Worm (Caenorhabditis elegans) whole organism, late embryonic: Measurements from ENCODE around the gene tomm-22.
A peak's percentile ranks its signal among the peaks of the same experiment; 100 is the strongest.

ENCODE experiments used
- C08G9.2 ChIP-seq: sonication (generic microtip); optimal IDR thresholded peaks from 2 replicates; lab custom pipeline; 2016; ENCODE audit warnings: mild to moderate bottlenecking, missing genetic modification characterization, moderate library complexity, missing compliant biosample characterization
- T23F11.4 ChIP-seq: fragments of 200-800 bp; sonication (Bioruptor generic); optimal IDR thresholded peaks from 2 replicates; lab custom pipeline; 2018; ENCODE audit warnings: mild to moderate bottlenecking, missing genetic modification characterization, missing compliant biosample characterization
- Y22D7AL.16 ChIP-seq: sonication (generic microtip); optimal IDR thresholded peaks from 2 replicates; lab custom pipeline; 2016; ENCODE audit warnings: missing genetic modification characterization, missing compliant biosample characterization
- ceh-14 ChIP-seq: sonication (generic microtip); optimal IDR thresholded peaks from 2 replicates; lab custom pipeline; 2016; ENCODE audit warnings: missing genotype, missing genetic modification characterization, missing compliant biosample characterization
- ceh-2 ChIP-seq: sonication (generic microtip); optimal IDR thresholded peaks from 2 replicates; lab custom pipeline; 2016; ENCODE audit warnings: missing genotype, missing genetic modification characterization, missing compliant biosample characterization
- ceh-24 ChIP-seq: sonication (generic microtip); optimal IDR thresholded peaks from 2 replicates; lab custom pipeline; 2016; ENCODE audit warnings: mild to moderate bottlenecking, missing genetic modification characterization, missing compliant biosample characterization
- ceh-31 ChIP-seq: sonication (generic microtip); optimal IDR thresholded peaks from 2 replicates; lab custom pipeline; 2016; ENCODE audit warnings: missing genetic modification characterization, missing compliant biosample characterization
- ceh-34 ChIP-seq: sonication (generic microtip); optimal IDR thresholded peaks from 2 replicates; lab custom pipeline; 2016; ENCODE audit warnings: mild to moderate bottlenecking, missing genetic modification characterization, missing compliant biosample characterization
- ceh-45 ChIP-seq: fragments of 200-800 bp; sonication (Bioruptor generic); IDR thresholded peaks from 2 replicates; pipeline ENCODE4 v1.3.6; 2022; ENCODE audit warnings: missing genetic modification reagents, missing genetic modification characterization, missing compliant biosample characterization
- ceh-6 ChIP-seq: fragments of 200-800 bp; sonication (Bioruptor generic); optimal IDR thresholded peaks from 2 replicates; lab custom pipeline; 2018; ENCODE audit warnings: mild to moderate bottlenecking, missing genetic modification characterization, missing compliant biosample characterization
- ceh-9 ChIP-seq: sonication (generic microtip); optimal IDR thresholded peaks from 2 replicates; lab custom pipeline; 2016; ENCODE audit warnings: mild to moderate bottlenecking, missing genetic modification characterization, inconsistent platforms, missing compliant biosample characterization
- che-1 ChIP-seq: sonication (generic microtip); optimal IDR thresholded peaks from 2 replicates; lab custom pipeline; 2016; ENCODE audit warnings: mild to moderate bottlenecking, missing genetic modification characterization, missing compliant biosample characterization
- dmd-4 ChIP-seq: sonication (generic microtip); optimal IDR thresholded peaks from 2 replicates; lab custom pipeline; 2016; ENCODE audit warnings: borderline replicate concordance, missing genetic modification characterization, missing compliant biosample characterization
- elt-2 ChIP-seq: sonication (generic microtip); optimal IDR thresholded peaks from 2 replicates; lab custom pipeline; 2016; ENCODE audit warnings: missing genetic modification reagents, missing genetic modification characterization, missing compliant biosample characterization
- ets-4 ChIP-seq: sonication (generic microtip); optimal IDR thresholded peaks from 2 replicates; lab custom pipeline; 2016; ENCODE audit warnings: missing genetic modification characterization, missing compliant biosample characterization
- fax-1 ChIP-seq: sonication (generic microtip); optimal IDR thresholded peaks from 2 replicates; lab custom pipeline; 2016; ENCODE audit warnings: missing genotype, missing genetic modification characterization, missing compliant biosample characterization
- fkh-10 ChIP-seq: fragments of 150-350 bp; optimal IDR thresholded peaks from 2 replicates; lab custom pipeline; 2014; ENCODE audit warnings: missing biosample characterization, missing genetic modification reagents, missing genetic modification characterization
- hlh-13 ChIP-seq: fragments of 200-800 bp; sonication (Bioruptor generic); optimal IDR thresholded peaks from 2 replicates; lab custom pipeline; 2018; ENCODE audit warnings: mild to moderate bottlenecking, missing genetic modification characterization, missing compliant biosample characterization
- hlh-6 ChIP-seq: sonication (generic microtip); optimal IDR thresholded peaks from 2 replicates; lab custom pipeline; 2016; ENCODE audit warnings: missing genotype, missing genetic modification characterization, missing compliant biosample characterization
- hlh-8 ChIP-seq: sonication (generic microtip); optimal IDR thresholded peaks from 2 replicates; lab custom pipeline; 2016; ENCODE audit warnings: missing genotype, missing genetic modification characterization, missing compliant biosample characterization
- lin-11 ChIP-seq: fragments of 200-800 bp; sonication (Bioruptor generic); optimal IDR thresholded peaks from 2 replicates; lab custom pipeline; 2018; ENCODE audit warnings: mild to moderate bottlenecking, missing genetic modification characterization, missing compliant biosample characterization
- madf-2 ChIP-seq: sonication (generic microtip); optimal IDR thresholded peaks from 2 replicates; lab custom pipeline; 2017; ENCODE audit warnings: missing genetic modification characterization, missing compliant biosample characterization
- mec-3 ChIP-seq: sonication (generic microtip); optimal IDR thresholded peaks from 2 replicates; lab custom pipeline; 2016; ENCODE audit warnings: borderline replicate concordance, missing genetic modification characterization, missing compliant biosample characterization
- nfya-1 ChIP-seq: sonication (generic microtip); optimal IDR thresholded peaks from 2 replicates; lab custom pipeline; 2017; ENCODE audit warnings: missing genetic modification characterization, mild to moderate bottlenecking, missing compliant biosample characterization, antibody characterized with exemption, moderate library complexity
- nhr-11 ChIP-seq: fragments of 150-350 bp; optimal IDR thresholded peaks from 2 replicates; lab custom pipeline; 2014; ENCODE audit warnings: missing biosample characterization, missing genetic modification characterization
- npax-4 ChIP-seq: sonication (generic microtip); optimal IDR thresholded peaks from 2 replicates; lab custom pipeline; 2016; ENCODE audit warnings: missing genetic modification characterization, missing compliant biosample characterization
- pag-3 ChIP-seq: sonication (generic microtip); optimal IDR thresholded peaks from 2 replicates; lab custom pipeline; 2016; ENCODE audit warnings: missing compliant biosample characterization, missing genetic modification characterization, borderline replicate concordance
- pat-9 ChIP-seq: fragments of 200-800 bp; sonication (Bioruptor generic); optimal IDR thresholded peaks from 2 replicates; lab custom pipeline; 2018; ENCODE audit warnings: mild to moderate bottlenecking, missing genetic modification characterization, moderate library complexity, missing compliant biosample characterization
- pax-1 ChIP-seq: fragments of 150-350 bp; optimal IDR thresholded peaks from 2 replicates; lab custom pipeline; 2014; ENCODE audit warnings: missing biosample characterization, missing genetic modification characterization
- pha-4 ChIP-seq: fragments of 150-350 bp; optimal IDR thresholded peaks from 2 replicates; lab custom pipeline; 2018; ENCODE audit warnings: missing biosample characterization, missing genetic modification reagents, missing genetic modification characterization
- pros-1 ChIP-seq: fragments of 150-350 bp; optimal IDR thresholded peaks from 2 replicates; lab custom pipeline; 2014; ENCODE audit warnings: missing biosample characterization, missing genetic modification reagents, missing genetic modification characterization
- ref-2 ChIP-seq: sonication (generic microtip); optimal IDR thresholded peaks from 2 replicates; lab custom pipeline; 2016; ENCODE audit warnings: missing genetic modification characterization, missing compliant biosample characterization
- sdc-2 ChIP-seq: sonication (generic microtip); optimal IDR thresholded peaks from 2 replicates; lab custom pipeline; 2016; ENCODE audit warnings: missing genotype, missing genetic modification characterization, missing compliant biosample characterization
- sox-4 ChIP-seq: sonication (generic microtip); optimal IDR thresholded peaks from 2 replicates; lab custom pipeline; 2017; ENCODE audit warnings: mild to moderate bottlenecking, missing genetic modification characterization, inconsistent platforms, missing compliant biosample characterization
- syd-9 ChIP-seq: sonication (generic microtip); optimal IDR thresholded peaks from 2 replicates; lab custom pipeline; 2016; ENCODE audit warnings: mild to moderate bottlenecking, missing genetic modification characterization, moderate library complexity, missing compliant biosample characterization
- tbx-2 ChIP-seq: sonication (generic microtip); optimal IDR thresholded peaks from 2 replicates; lab custom pipeline; 2016; ENCODE audit warnings: missing genetic modification characterization, missing compliant biosample characterization
- tbx-7 ChIP-seq: sonication (generic microtip); optimal IDR thresholded peaks from 2 replicates; lab custom pipeline; 2016; ENCODE audit warnings: missing genotype, missing genetic modification characterization, missing compliant biosample characterization
- unc-3 ChIP-seq, 2 experiments: fragments of 200-800 bp in 1 of 2; sonication (Bioruptor generic) in 1 of 2; sonication (generic microtip) in 1 of 2; conservative IDR thresholded peaks in 1 of 2; optimal IDR thresholded peaks in 1 of 2; 2 replicates each; pipeline versions ENCODE4 v1.3.6 to Lab custom; 2016 to 2022; ENCODE audit warnings: missing compliant biosample characterization in 2 of 2, missing genetic modification characterization in 2 of 2, missing genetic modification reagents in 1 of 2
- unc-42 ChIP-seq: sonication (generic microtip); optimal IDR thresholded peaks from 2 replicates; lab custom pipeline; 2016; ENCODE audit warnings: missing genotype, missing genetic modification characterization, missing compliant biosample characterization
- unc-86 ChIP-seq: sonication (generic microtip); optimal IDR thresholded peaks from 2 replicates; lab custom pipeline; 2016; ENCODE audit warnings: missing genetic modification characterization, missing compliant biosample characterization
- zip-5 ChIP-seq: sonication (generic microtip); optimal IDR thresholded peaks from 2 replicates; lab custom pipeline; 2016; ENCODE audit warnings: missing genetic modification characterization, missing compliant biosample characterization
- ztf-16 ChIP-seq: sonication (generic microtip); optimal IDR thresholded peaks from 2 replicates; lab custom pipeline; 2017; ENCODE audit warnings: missing genetic modification characterization, missing compliant biosample characterization

The tomm-22 gene

DNA sequence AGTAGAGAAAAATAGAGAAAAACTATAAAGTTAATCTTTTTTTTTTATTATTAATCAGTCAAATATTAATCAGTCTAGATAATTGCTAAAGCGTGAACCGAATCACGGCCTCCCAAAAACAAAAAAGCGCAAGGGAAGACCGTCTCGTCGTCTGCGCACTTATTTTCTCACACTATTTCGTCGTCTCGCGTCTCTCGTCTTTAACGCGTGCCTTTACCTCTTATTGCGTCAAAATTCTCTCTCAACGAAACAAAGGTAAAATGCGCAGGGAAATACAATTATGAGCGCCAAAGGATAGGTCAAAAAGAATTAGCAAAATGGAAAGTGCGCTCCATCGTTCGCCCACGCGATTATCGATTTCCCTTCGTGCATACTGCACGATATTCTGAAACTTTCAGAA lies 35.8 kb upstream of the tomm-22 start:
- TF ChIP-seq pag-3 (tag; lab: Kevin White, UChicago) (no peak), Y22D7AL.16 (tag; lab: Kevin White, UChicago) (no peak), hlh-13 (no peak), ceh-31 (tag; lab: Kevin White, UChicago) (peak; percentile 25), pat-9 (no peak), sdc-2 (tag; lab: Kevin White, UChicago) (no peak), pax-1 (tag; lab: Kevin White, UChicago) (peak; percentile 22), hlh-8 (no peak), nfya-1 (tag; lab: Kevin White, UChicago) (peak; percentile 36), unc-42 (tag; lab: Kevin White, UChicago) (peak; percentile 46), elt-2 (tag; lab: Kevin White, UChicago) (peak; percentile 5)

ce11 chrII:502638-503037 lies 32.4 kb upstream of the tomm-22 start:
- TF ChIP-seq unc-3 (GFP tag; conservative IDR thresholded peaks at IDR 0.05; lab: Robert Waterston, UW) (no peak), unc-3 (tag; optimal IDR thresholded peaks at IDR 0.05; lab: Kevin White, UChicago) (no peak), pros-1 (tag; lab: Kevin White, UChicago) (no peak), ceh-6 (GFP tag; lab: Kevin White, UChicago) (no peak), ets-4 (tag; lab: Kevin White, UChicago) (no peak), fax-1 (no peak), syd-9 (no peak), pha-4 (tag; lab: Kevin White, UChicago) (no peak), sdc-2 (tag; lab: Kevin White, UChicago) (no peak), T23F11.4 (no peak), madf-2 (tag; lab: Kevin White, UChicago) (no peak), tbx-7 (no peak), mec-3 (tag; lab: Kevin White, UChicago) (no peak)

DNA sequence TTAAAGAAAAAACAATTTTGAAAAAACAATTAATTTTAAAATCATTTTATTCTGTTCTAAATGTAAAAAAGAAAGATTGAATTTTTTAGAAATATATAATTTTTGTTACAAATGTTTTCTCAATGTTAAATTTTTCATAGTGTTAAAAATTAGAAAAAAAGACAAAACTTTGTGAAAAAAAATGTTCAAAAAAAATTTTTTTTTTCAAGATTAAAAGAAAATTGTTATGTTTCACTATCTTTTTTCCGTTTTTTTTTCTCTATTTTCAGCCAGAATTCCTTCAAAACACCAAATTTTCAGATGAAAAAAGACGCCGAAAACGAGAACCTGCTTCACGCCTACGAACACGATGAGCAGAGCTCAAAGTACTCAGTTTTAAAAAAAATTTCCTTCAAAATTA lies 24.8 kb upstream of the tomm-22 start, which contains the start of gene sms-5:
sms-5 (plus strand) TSS at position 301 of the 400 bp plus-strand sequence.
- TF ChIP-seq ztf-16 (tag; lab: Kevin White, UChicago) = no peak
- TF ChIP-seq dmd-4 (tag; lab: Kevin White, UChicago) = no peak
- TF ChIP-seq unc-42 (tag; lab: Kevin White, UChicago) = no peak
- no peak for TF ChIP-seq ceh-6 (GFP tag; lab: Kevin White, UChicago)
- TF ChIP-seq npax-4 (tag; lab: Kevin White, UChicago) = no peak
- TF ChIP-seq unc-86 = no peak
- no peak for TF ChIP-seq ceh-45 (GFP tag; lab: Robert Waterston, UW)
- no peak for TF ChIP-seq pros-1 (tag; lab: Kevin White, UChicago)
- no peak for TF ChIP-seq hlh-6 (tag; lab: Kevin White, UChicago)
- no peak for TF ChIP-seq nfya-1 (tag; lab: Kevin White, UChicago)
- TF ChIP-seq pat-9 = no peak
- TF ChIP-seq lin-11 = no peak
- no peak for TF ChIP-seq C08G9.2 (tag; lab: Kevin White, UChicago)
- TF ChIP-seq pha-4 (tag; lab: Kevin White, UChicago) = no peak
- TF ChIP-seq nhr-11 (tag; lab: Kevin White, UChicago) = no peak
- TF ChIP-seq ceh-9 (tag; lab: Kevin White, UChicago) = no peak
- TF ChIP-seq ceh-31 (tag; lab: Kevin White, UChicago) = no peak
- TF ChIP-seq sox-4 (tag; lab: Kevin White, UChicago) = no peak

- TF ChIP-seq ceh-14 (tag; lab: Kevin White, UChicago) = peak; percentile 31
- no peak for TF ChIP-seq pros-1 (tag; lab: Kevin White, UChicago)
- TF ChIP-seq tbx-2 (tag; lab: Kevin White, UChicago) = peak; percentile 38
- TF ChIP-seq zip-5 (tag; lab: Kevin White, UChicago) = peak; percentile 40
- no peak for TF ChIP-seq ceh-34
- peak; percentile 99 for TF ChIP-seq unc-42 (tag; lab: Kevin White, UChicago)
- peak; percentile 36 for TF ChIP-seq C08G9.2 (tag; lab: Kevin White, UChicago)
- TF ChIP-seq ceh-31 (tag; lab: Kevin White, UChicago) = peak; percentile 77
- no peak for TF ChIP-seq fkh-10
- TF ChIP-seq ets-4 (tag; lab: Kevin White, UChicago) = peak; percentile 63
- TF ChIP-seq syd-9 = no peak
- no peak for TF ChIP-seq dmd-4 (tag; lab: Kevin White, UChicago)
- peak; percentile 40 for TF ChIP-seq tbx-7
- TF ChIP-seq elt-2 (tag; lab: Kevin White, UChicago) = no peak
- TF ChIP-seq ceh-2 (tag; lab: Kevin White, UChicago) = peak; percentile 66
- no peak for TF ChIP-seq ceh-6 (GFP tag; lab: Kevin White, UChicago)
- TF ChIP-seq lin-11 = no peak
- no peak for TF ChIP-seq mec-3 (tag; lab: Kevin White, UChicago)
- peak; percentile 33 for TF ChIP-seq pax-1 (tag; lab: Kevin White, UChicago)
- peak; percentile 57 for TF ChIP-seq hlh-8
- TF ChIP-seq che-1 (tag; lab: Kevin White, UChicago) = no peak
- no peak for TF ChIP-seq ceh-24
- TF ChIP-seq ref-2 (tag; lab: Kevin White, UChicago) = no peak
Measured at ce11 chrII:484328-484916, 14.1 kb upstream of the tomm-22 start, which contains the start of the genes gldi-1 and prp-21. TSS of gene gldi-1 (minus strand) at chrII:484378. TSS of gene prp-21 (plus strand) at chrII:484866.
